Fruit fly (Drosophila melanogaster) whole organism, prepupa: ENCODE data around the gene CG13924.

Experiments used
- Blimp-1 ChIP-seq: fragments of 200-800 bp; sonication (Bioruptor generic); optimal IDR thresholded peaks from 3 replicates; lab custom pipeline; 2017; ENCODE audit warnings: missing biosample characterization, missing genetic modification characterization, mild to moderate bottlenecking, moderate library complexity, missing genetic modification reagents
- CG1621 ChIP-seq: fragments of 200-800 bp; sonication (Bioruptor generic); optimal IDR thresholded peaks from 3 replicates; lab custom pipeline; 2018; ENCODE audit warnings: missing biosample characterization, mild to moderate bottlenecking, missing genetic modification characterization
- CG31627 ChIP-seq: fragments of 200-800 bp; sonication (Bioruptor generic); optimal IDR thresholded peaks from 3 replicates; lab custom pipeline; 2016; ENCODE audit warnings: missing biosample characterization, missing genetic modification characterization
- CG34406 ChIP-seq: fragments of 200-800 bp; sonication (Bioruptor generic); optimal IDR thresholded peaks from 3 replicates; lab custom pipeline; 2016; ENCODE audit warnings: missing biosample characterization, missing genetic modification characterization
- CG3919 ChIP-seq: fragments of 200-800 bp; sonication (Bioruptor generic); optimal IDR thresholded peaks from 3 replicates; lab custom pipeline; 2016; ENCODE audit warnings: missing biosample characterization, missing genetic modification characterization
- CG6276 ChIP-seq: fragments of 200-800 bp; sonication (Bioruptor generic); optimal IDR thresholded peaks from 2 replicates; lab custom pipeline; 2017; ENCODE audit warnings: missing biosample characterization, mild to moderate bottlenecking, missing genetic modification characterization
- CG6792 ChIP-seq: fragments of 200-800 bp; sonication (Bioruptor generic); optimal IDR thresholded peaks from 3 replicates; lab custom pipeline; 2016; ENCODE audit warnings: missing biosample characterization, missing genetic modification characterization
- CG6808 ChIP-seq: fragments of 200-800 bp; sonication (Bioruptor generic); optimal IDR thresholded peaks from 3 replicates; lab custom pipeline; 2017; ENCODE audit warnings: missing biosample characterization, missing genetic modification characterization, mild to moderate bottlenecking, moderate library complexity, missing genetic modification reagents
- CG6854 ChIP-seq: fragments of 200-800 bp; sonication (Bioruptor generic); optimal IDR thresholded peaks from 2 replicates; lab custom pipeline; 2017; ENCODE audit warnings: missing biosample characterization, mild to moderate bottlenecking, missing genetic modification characterization
- CG8319 ChIP-seq: fragments of 200-800 bp; sonication (Bioruptor generic); optimal IDR thresholded peaks from 3 replicates; lab custom pipeline; 2016; ENCODE audit warnings: missing biosample characterization, missing genetic modification characterization
- CG8632 ChIP-seq: fragments of 200-800 bp; sonication (Bioruptor generic); optimal IDR thresholded peaks from 3 replicates; lab custom pipeline; 2016; ENCODE audit warnings: missing biosample characterization, missing genetic modification characterization
- CG9139 ChIP-seq: fragments of 200-800 bp; sonication (Bioruptor generic); optimal IDR thresholded peaks from 3 replicates; lab custom pipeline; 2017; ENCODE audit warnings: missing biosample characterization, mild to moderate bottlenecking, missing genetic modification characterization
- Eip75B ChIP-seq: fragments of 200-800 bp; sonication (Bioruptor generic); optimal IDR thresholded peaks from 3 replicates; lab custom pipeline; 2016; ENCODE audit warnings: missing biosample characterization, missing genetic modification characterization
- Eip78C ChIP-seq: fragments of 200-800 bp; sonication (Bioruptor generic); peaks from one replicate; lab custom pipeline; 2016; ENCODE audit warnings: missing biosample characterization, missing genetic modification characterization
- Ets21C ChIP-seq: fragments of 200-800 bp; sonication (Bioruptor generic); optimal IDR thresholded peaks from 3 replicates; lab custom pipeline; 2016; ENCODE audit warnings: missing biosample characterization, missing genetic modification characterization
- Gug ChIP-seq: fragments of 200-800 bp; sonication (Bioruptor generic); IDR thresholded peaks from 2 replicates; pipeline ENCODE4 v1.3.6; 2022; ENCODE audit warnings: missing biosample characterization, missing genetic modification characterization
- Hr39 ChIP-seq: fragments of 200-800 bp; sonication (Bioruptor generic); optimal IDR thresholded peaks from 2 replicates; lab custom pipeline; 2016; ENCODE audit warnings: missing biosample characterization, missing genetic modification characterization
- Lpt ChIP-seq: fragments of 200-800 bp; sonication (Bioruptor generic); optimal IDR thresholded peaks from 3 replicates; lab custom pipeline; 2016; ENCODE audit warnings: missing biosample characterization, missing genetic modification characterization
- Met ChIP-seq: fragments of 200-800 bp; sonication (Bioruptor generic); optimal IDR thresholded peaks from 3 replicates; lab custom pipeline; 2016; ENCODE audit warnings: missing biosample characterization, missing genetic modification characterization
- Sox102F ChIP-seq: fragments of 200-800 bp; sonication (Bioruptor generic); optimal IDR thresholded peaks from 2 replicates; lab custom pipeline; 2016; ENCODE audit warnings: missing biosample characterization, mild to moderate bottlenecking, missing genetic modification characterization
- achi ChIP-seq: fragments of 200-800 bp; sonication (Bioruptor generic); optimal IDR thresholded peaks from 3 replicates; lab custom pipeline; 2016; ENCODE audit warnings: missing biosample characterization, missing genetic modification characterization
- acj6 ChIP-seq: fragments of 200-800 bp; sonication (Bioruptor generic); optimal IDR thresholded peaks from 3 replicates; lab custom pipeline; 2016; ENCODE audit warnings: missing biosample characterization, missing genetic modification characterization
- dac ChIP-seq: fragments of 200-800 bp; sonication (Bioruptor generic); optimal IDR thresholded peaks from 2 replicates; lab custom pipeline; 2017; ENCODE audit warnings: missing biosample characterization, mild to moderate bottlenecking, missing genetic modification characterization
- dsx ChIP-seq: fragments of 200-800 bp; optimal IDR thresholded peaks from 3 replicates; lab custom pipeline; 2019; ENCODE audit warnings: missing biosample characterization, mild to moderate bottlenecking, missing genetic modification characterization, moderate library complexity; ENCODE audit not compliant: poor library complexity, severe bottlenecking
- esn ChIP-seq: fragments of 200-800 bp; sonication (Bioruptor generic); optimal IDR thresholded peaks from 2 replicates; lab custom pipeline; 2016; ENCODE audit warnings: missing biosample characterization, mild to moderate bottlenecking, missing genetic modification characterization, moderate library complexity
- fd59A ChIP-seq: fragments of 200-800 bp; sonication (Bioruptor generic); optimal IDR thresholded peaks from 2 replicates; lab custom pipeline; 2017; ENCODE audit warnings: missing biosample characterization, mild to moderate bottlenecking, missing genetic modification characterization, missing genetic modification reagents
- fd85E ChIP-seq: fragments of 200-800 bp; sonication (Bioruptor generic); optimal IDR thresholded peaks from 3 replicates; lab custom pipeline; 2016; ENCODE audit warnings: missing biosample characterization, missing genetic modification characterization
- fkh ChIP-seq: fragments of 200-800 bp; sonication (Bioruptor generic); optimal IDR thresholded peaks from 3 replicates; lab custom pipeline; 2017; ENCODE audit warnings: missing biosample characterization, mild to moderate bottlenecking, missing genetic modification characterization, moderate library complexity
- net ChIP-seq: fragments of 200-800 bp; sonication (Bioruptor generic); optimal IDR thresholded peaks from 3 replicates; lab custom pipeline; 2016; ENCODE audit warnings: missing biosample characterization, missing genetic modification characterization
- pdm3 ChIP-seq: fragments of 200-800 bp; sonication (Bioruptor generic); optimal IDR thresholded peaks from 3 replicates; lab custom pipeline; 2016; ENCODE audit warnings: missing biosample characterization, missing genetic modification characterization
- salr ChIP-seq, 2 experiments: fragments of 200-800 bp; sonication (Bioruptor generic); optimal IDR thresholded peaks; 3 replicates each; lab custom pipeline; 2016 to 2018; ENCODE audit warnings: missing biosample characterization in 2 of 2, missing genetic modification characterization in 2 of 2, mild to moderate bottlenecking in 1 of 2
- spab ChIP-seq: fragments of 200-800 bp; sonication (Bioruptor generic); optimal IDR thresholded peaks from 2 replicates; lab custom pipeline; 2017; ENCODE audit warnings: missing biosample characterization, mild to moderate bottlenecking, missing genetic modification characterization, missing genetic modification reagents
- svp ChIP-seq: fragments of 200-800 bp; sonication (Bioruptor generic); peaks from one replicate; lab custom pipeline; 2016; ENCODE audit warnings: missing biosample characterization, missing genetic modification characterization
- topi ChIP-seq: fragments of 200-800 bp; sonication (Bioruptor generic); optimal IDR thresholded peaks from 3 replicates; lab custom pipeline; 2016; ENCODE audit warnings: missing biosample characterization, missing genetic modification characterization
- vri ChIP-seq: fragments of 200-800 bp; sonication (Bioruptor generic); optimal IDR thresholded peaks from 3 replicates; lab custom pipeline; 2016; ENCODE audit warnings: missing biosample characterization, mild to moderate bottlenecking, missing genetic modification characterization

The CG13924 gene

DNA sequence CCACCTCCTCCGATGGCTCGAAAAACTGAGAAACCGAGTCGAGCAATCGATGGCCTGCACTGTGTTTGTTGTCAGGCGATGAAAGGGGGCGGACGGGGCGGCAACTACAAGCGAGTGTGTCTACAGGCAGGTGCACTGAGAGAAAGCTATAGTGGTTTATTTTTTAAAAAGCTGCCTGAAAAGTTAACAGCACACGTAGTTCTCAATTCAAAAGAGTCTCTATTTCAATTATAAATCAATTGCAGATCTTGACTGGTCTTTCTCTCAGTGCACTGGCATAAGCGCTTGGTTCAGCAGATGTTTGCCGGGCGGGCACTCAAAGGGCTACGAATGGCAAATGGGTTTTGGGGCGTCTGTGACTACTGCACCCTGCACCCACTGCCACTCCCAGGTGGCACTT is 10.9 kb downstream of the CG13924 start (continued):
- TF ChIP-seq CG34406 (no peak), dac (no peak), CG3919 (peak; percentile 69), salr (GFP tag; optimal IDR thresholded peaks at IDR 0.05; lab: Kevin White, UChicago) (no peak), spab (GFP tag; lab: Kevin White, UChicago) (peak; percentile 39), esn (GFP tag; lab: Kevin White, UChicago) (no peak), Sox102F (GFP tag; lab: Kevin White, UChicago) (no peak), Lpt (GFP tag; lab: Kevin White, UChicago) (no peak), net (GFP tag; lab: Kevin White, UChicago) (no peak), Ets21C (no peak), CG6854 (no peak), CG1621 (no peak), CG6808 (GFP tag; lab: Kevin White, UChicago) (peak; percentile 38), fd85E (GFP tag; lab: Kevin White, UChicago) (no peak), vri (GFP tag; lab: Kevin White, UChicago) (no peak), topi (GFP tag; lab: Kevin White, UChicago) (peak; percentile 18), CG9139 (GFP tag; lab: Kevin White, UChicago) (peak; percentile 8), Eip75B (GFP tag; lab: Kevin White, UChicago) (peak; percentile 25), achi (peak; percentile 52), Hr39 (GFP tag; lab: Kevin White, UChicago) (no peak), CG6276 (GFP tag; lab: Kevin White, UChicago) (peak; percentile 51), Gug (GFP tag; lab: Robert Waterston, UW) (peak; percentile 70)

DNA sequence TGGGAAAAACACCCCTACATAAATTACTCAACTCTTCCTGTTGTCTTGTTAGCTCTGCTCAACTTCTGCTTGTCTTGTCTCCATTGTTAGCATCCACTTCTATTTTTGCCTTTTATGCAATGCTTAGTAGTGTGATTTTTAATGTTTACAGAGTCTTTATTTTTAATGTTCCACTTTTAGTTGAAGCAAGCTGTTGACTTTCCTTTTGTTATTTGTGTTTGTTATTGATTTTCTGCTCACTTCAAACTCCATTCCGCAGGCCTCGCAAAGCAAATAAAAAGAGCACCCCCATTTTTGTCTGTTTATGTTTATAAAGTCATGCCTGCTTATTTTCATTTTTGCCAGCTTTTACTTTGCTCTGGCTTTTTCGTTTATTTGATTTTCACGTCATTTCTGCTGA is 12.1 kb downstream of the CG13924 start:
- TF ChIP-seq Blimp-1: no peak
- peak; percentile 20 for TF ChIP-seq fkh
- TF ChIP-seq fd59A (GFP tag; lab: Kevin White, UChicago): no peak
- no peak for TF ChIP-seq Met
- no peak for TF ChIP-seq dsx (GFP tag; lab: Kevin White, UChicago)
- TF ChIP-seq CG9139 (GFP tag; lab: Kevin White, UChicago): no peak
- TF ChIP-seq acj6: no peak
- peak; percentile 51 for TF ChIP-seq Eip78C
- TF ChIP-seq CG8632 (GFP tag; lab: Kevin White, UChicago): no peak

- TF ChIP-seq pdm3 (GFP tag; lab: Kevin White, UChicago): no peak
- peak; percentile 11 for TF ChIP-seq fkh
- no peak for TF ChIP-seq vri (GFP tag; lab: Kevin White, UChicago)
- no peak for TF ChIP-seq CG6792
- peak; percentile 40 for TF ChIP-seq Eip78C
- no peak for TF ChIP-seq CG6854
These were observed 13.2 kb downstream of the CG13924 start, which contains the start of gene CG13937 for dm6 chr3L:1882868-1883554. TSS of gene CG13937 (minus strand) at chr3L:1883041.

DNA sequence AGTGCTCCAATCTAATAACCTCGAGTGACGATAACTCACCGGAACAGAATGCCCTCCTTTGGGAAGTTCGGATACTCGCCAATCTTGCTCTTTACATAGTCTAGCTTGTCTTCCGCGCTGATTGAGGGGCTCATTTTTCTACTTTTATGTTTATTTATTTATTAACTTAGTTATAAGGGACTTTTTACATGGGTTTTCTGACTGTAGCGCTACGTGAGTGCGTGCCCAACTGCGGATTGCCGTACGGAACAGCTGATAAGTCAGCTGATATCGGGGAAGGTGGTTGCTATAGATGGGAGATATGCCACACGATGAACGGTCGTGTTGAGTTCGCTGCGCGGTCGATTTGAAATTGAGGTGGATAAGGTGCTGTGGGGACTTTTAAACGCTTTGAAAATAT is 14.8 kb downstream of the CG13924 start, which contains the start of gene Aprt:
Gene Aprt (minus strand): TSS at position 368 of the 400 bp plus-strand sequence.
- TF ChIP-seq CG31627 (GFP tag; lab: Kevin White, UChicago) (no peak), net (GFP tag; lab: Kevin White, UChicago) (no peak), CG1621 (peak; percentile 99), esn (GFP tag; lab: Kevin White, UChicago) (no peak), Eip78C (peak; percentile 48), svp (GFP tag; lab: Kevin White, UChicago) (peak; percentile 90), dsx (GFP tag; lab: Kevin White, UChicago) (peak; percentile 4), achi (no peak), CG8319 (GFP tag; lab: Kevin White, UChicago) (no peak), fkh (peak; percentile 29)
